Worm (Caenorhabditis elegans): ENCODE results near the gene sdz-5.

sdz-5 gene

ce11 chrII:3052843-3053242 lies 44.3 kb downstream of the sdz-5 start:
- TF ChIP-seq elt-3 (tag; optimal IDR thresholded peaks at IDR 0.05) (no peak), fkh-10 (GFP tag; optimal IDR thresholded peaks at IDR 0.05) (no peak), hmg-11 (tag; optimal IDR thresholded peaks at IDR 0.05) (no peak), pha-4 (tag; optimal IDR thresholded peaks at IDR 0.05) (no peak), elt-2 (tag; optimal IDR thresholded peaks at IDR 0.05) (no peak), nhr-67 (tag; optimal IDR thresholded peaks at IDR 0.05) (no peak), egl-27 (tag; optimal IDR thresholded peaks at IDR 0.05) (no peak), snpc-4 (tag; optimal IDR thresholded peaks at IDR 0.05) (no peak), ceh-28 (tag; optimal IDR thresholded peaks at IDR 0.05) (no peak), lin-39 (tag; optimal IDR thresholded peaks at IDR 0.05) (no peak), nfya-1 (tag; optimal IDR thresholded peaks at IDR 0.05; ENCODE audit: insufficient read depth) (no peak), fkh-2 (tag; optimal IDR thresholded peaks at IDR 0.05) (no peak), nhr-76 (tag; optimal IDR thresholded peaks at IDR 0.05) (no peak), aly-2 (tag; optimal IDR thresholded peaks at IDR 0.05) (no peak), elt-1 (tag; optimal IDR thresholded peaks at IDR 0.05) (no peak), daf-12 (tag; optimal IDR thresholded peaks at IDR 0.05) (no peak), skn-1 (tag; optimal IDR thresholded peaks at IDR 0.05) (no peak), tbx-2 (tag; optimal IDR thresholded peaks at IDR 0.05) (no peak)

ce11 chrII:3053689-3054088 lies 45.2 kb downstream of the sdz-5 start:
- TF ChIP-seq nhr-43 (tag; optimal IDR thresholded peaks at IDR 0.05; ENCODE audit: poor library complexity, severe bottlenecking) = no peak
- no peak for TF ChIP-seq nhr-28 (tag; optimal IDR thresholded peaks at IDR 0.05)
- TF ChIP-seq nhr-11 (tag; optimal IDR thresholded peaks at IDR 0.05) = no peak
- TF ChIP-seq tbx-2 (tag; optimal IDR thresholded peaks at IDR 0.05) = no peak
- no peak for TF ChIP-seq nhr-23 (tag; optimal IDR thresholded peaks at IDR 0.05)
- no peak for TF ChIP-seq fkh-10 (GFP tag; optimal IDR thresholded peaks at IDR 0.05)
- TF ChIP-seq nhr-67 (tag; optimal IDR thresholded peaks at IDR 0.05) = no peak
- no peak for TF ChIP-seq ceh-28 (tag; optimal IDR thresholded peaks at IDR 0.05)
- no peak for TF ChIP-seq nfya-1 (tag; optimal IDR thresholded peaks at IDR 0.05; ENCODE audit: insufficient read depth)
- no peak for TF ChIP-seq lin-15B (tag; optimal IDR thresholded peaks at IDR 0.05)

ce11 chrII:3054221-3054620 lies 45.7 kb downstream of the sdz-5 start, which contains the start of gene lido-13:
lido-13 (minus strand) TSS chrII:3054321.
- TF ChIP-seq nhr-43 (tag; optimal IDR thresholded peaks at IDR 0.05; ENCODE audit: poor library complexity, severe bottlenecking) = no peak
- TF ChIP-seq pha-4 (tag; optimal IDR thresholded peaks at IDR 0.05) = no peak
- no peak for TF ChIP-seq R02D3.7 (tag; optimal IDR thresholded peaks at IDR 0.05)
- TF ChIP-seq ztf-11 (tag; optimal IDR thresholded peaks at IDR 0.05) = no peak
- no peak for TF ChIP-seq nhr-12 (tag; optimal IDR thresholded peaks at IDR 0.05)
- no peak for TF ChIP-seq mdl-1 (tag; optimal IDR thresholded peaks at IDR 0.05)
- no peak for TF ChIP-seq nfya-1 (tag; optimal IDR thresholded peaks at IDR 0.05; ENCODE audit: insufficient read depth)
- no peak for TF ChIP-seq tbx-2 (tag; optimal IDR thresholded peaks at IDR 0.05)
- TF ChIP-seq elt-2 (tag; optimal IDR thresholded peaks at IDR 0.05) = no peak
- TF ChIP-seq unc-62 (GFP tag; optimal IDR thresholded peaks at IDR 0.05) = no peak
- no peak for TF ChIP-seq daf-12 (tag; optimal IDR thresholded peaks at IDR 0.05)
- TF ChIP-seq snpc-4 (tag; optimal IDR thresholded peaks at IDR 0.05) = no peak
- TF ChIP-seq zag-1 (tag; optimal IDR thresholded peaks at IDR 0.05) = no peak
- TF ChIP-seq nhr-76 (tag; optimal IDR thresholded peaks at IDR 0.05) = no peak
- TF ChIP-seq unc-39 (tag; optimal IDR thresholded peaks at IDR 0.05) = no peak

- peak; percentile 30 for TF ChIP-seq lin-39 (tag; optimal IDR thresholded peaks at IDR 0.05)
- no peak for TF ChIP-seq nhr-12 (tag; optimal IDR thresholded peaks at IDR 0.05)
- no peak for TF ChIP-seq nfya-1 (tag; optimal IDR thresholded peaks at IDR 0.05; ENCODE audit: insufficient read depth)
- TF ChIP-seq hmg-11 (tag; optimal IDR thresholded peaks at IDR 0.05) = peak; percentile 72
- no peak for TF ChIP-seq nhr-11 (tag; optimal IDR thresholded peaks at IDR 0.05)
- TF ChIP-seq eor-1 (tag; optimal IDR thresholded peaks at IDR 0.05) = no peak
Observed at ce11 chrII:3054622-3055021, 46.1 kb downstream of the sdz-5 start.

- TF ChIP-seq tbx-2 (tag; optimal IDR thresholded peaks at IDR 0.05) = no peak
- TF ChIP-seq hmg-11 (tag; optimal IDR thresholded peaks at IDR 0.05) = peak; percentile 18
- peak; percentile 46 for TF ChIP-seq nfya-1 (tag; optimal IDR thresholded peaks at IDR 0.05; ENCODE audit: insufficient read depth)
- TF ChIP-seq lin-39 (tag; optimal IDR thresholded peaks at IDR 0.05) = peak; percentile 76
- TF ChIP-seq sea-2 (GFP tag; optimal IDR thresholded peaks at IDR 0.05) = no peak
Observed at ce11 chrII:3055531-3055930, 47.0 kb downstream of the sdz-5 start.
